Fruit fly (Drosophila melanogaster) whole organism, embryonic: Measurements from ENCODE around the gene CG10621.

Experiments
- CG14710 ChIP-seq: fragments of 200-800 bp; sonication (Bioruptor generic); optimal IDR thresholded peaks from 3 replicates; lab custom pipeline; 2019; ENCODE audit warnings: missing biosample characterization, mild to moderate bottlenecking, missing genetic modification characterization, moderate library complexity
- nmo ChIP-seq: fragments of 200-800 bp; sonication (Bioruptor generic); optimal IDR thresholded peaks from 2 replicates; lab custom pipeline; 2018; ENCODE audit warnings: missing biosample characterization, mild to moderate bottlenecking, missing genetic modification characterization, moderate library complexity
- usp ChIP-seq: fragments of >200 bp; optimal IDR thresholded peaks from 2 replicates; lab custom pipeline; 2017; ENCODE audit warnings: missing biosample characterization, missing genetic modification characterization

dm6 chr2L:18943797-18944174 is 10.4 kb downstream of the CG10621 start, which contains the start of gene ssp3:
- TF ChIP-seq nmo (GFP tag; lab: Kevin White, UChicago) (no peak), CG14710 (tag; lab: Kevin White, UChicago) (peak; percentile 44), usp (GFP tag; lab: Kevin White, UChicago) (no peak)
